Fruit fly (Drosophila melanogaster): ENCODE data around the gene Recs1.
A peak's percentile ranks its signal among the peaks of the same experiment; 100 is the strongest.

Recs1 gene

DNA sequence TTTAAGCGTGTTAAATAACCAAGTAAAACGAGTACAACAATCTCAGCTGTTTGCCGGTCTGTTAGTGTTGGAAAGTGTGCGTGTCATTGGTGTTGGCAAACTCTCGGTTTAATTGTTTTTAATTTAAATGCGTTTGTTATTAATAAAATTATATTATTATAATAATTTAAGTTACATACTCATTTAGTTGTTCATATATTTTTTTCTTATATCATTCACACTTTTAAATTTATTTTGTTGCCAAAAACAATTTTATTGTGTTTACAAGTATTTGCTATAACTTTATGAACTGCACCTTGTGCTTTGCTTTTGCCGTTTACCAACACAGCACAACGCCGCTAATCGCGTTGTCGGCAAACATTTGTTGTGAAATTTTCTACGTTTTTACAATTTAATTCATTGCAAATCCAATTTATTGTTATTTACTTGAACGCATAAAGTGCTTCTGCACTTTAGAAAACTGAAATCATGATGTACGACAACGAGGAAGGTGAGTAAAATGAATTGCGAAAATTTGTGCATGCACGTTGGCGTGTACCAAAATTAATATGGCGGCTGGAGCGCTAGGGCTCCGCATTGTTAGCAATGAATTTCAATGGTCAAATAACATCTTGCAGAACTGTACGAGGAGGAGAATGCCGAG lies 28.0 kb downstream of the Recs1 start, which contains the start of the genes 140up and Polr2B (continued):
- TF ChIP-seq pan (optimal IDR thresholded peaks at IDR 0.05) (no peak), pan (GFP tag; optimal IDR thresholded peaks at IDR 0.05 in 1 of 2, IDR thresholded peaks at IDR 0.05 in 1 of 2) (peak in 1 of 2 experiments; percentile 94), D19B (GFP tag; optimal IDR thresholded peaks at IDR 0.05) (peak; percentile 79), cas (GFP tag; IDR thresholded peaks at IDR 0.05) (peak; percentile 78), CG4854 (GFP tag; optimal IDR thresholded peaks at IDR 0.05) (peak; percentile 74), Doc2 (GFP tag; IDR thresholded peaks at IDR 0.05) (peak; percentile 71; the same call in 1 of the 2 replicates), CG30403 (GFP tag; optimal IDR thresholded peaks at IDR 0.05) (peak; percentile 97), Poxn (GFP tag; IDR thresholded peaks at IDR 0.05) (peak; percentile 80), esg (GFP tag; conservative IDR thresholded peaks at IDR 0.05) (peak; percentile 90), Atf3 (GFP tag; optimal IDR thresholded peaks at IDR 0.05) (peak; percentile 68), chinmo (GFP tag; IDR thresholded peaks at IDR 0.05; ENCODE audit: partially characterized antibody) (no peak), CG6683 (GFP tag; optimal IDR thresholded peaks at IDR 0.05) (no peak), dysf (GFP tag; IDR thresholded peaks at IDR 0.05) (peak; percentile 95), oc (tag; optimal IDR thresholded peaks at IDR 0.05) (peak; percentile 89), C15 (GFP tag; IDR thresholded peaks at IDR 0.05) (peak; percentile 61; the same call in 1 of the 3 replicates), kni (GFP tag; optimal IDR thresholded peaks at IDR 0.05) (peak; percentile 47), CG6791 (GFP tag; IDR thresholded peaks at IDR 0.05; ENCODE audit: partially characterized antibody) (no peak), cg (GFP tag; optimal IDR thresholded peaks at IDR 0.05) (no peak), pnt (GFP tag; optimal IDR thresholded peaks at IDR 0.05) (peak; percentile 81), Mes4 (GFP tag; optimal IDR thresholded peaks at IDR 0.05) (peak; percentile 52), otp (GFP tag; IDR thresholded peaks at IDR 0.05) (peak; percentile 76; the same call in 2 of the 3 replicates), Sry-β (GFP tag; optimal IDR thresholded peaks at IDR 0.05) (peak; percentile 57), z (GFP tag; IDR thresholded peaks at IDR 0.05) (no peak), Adf1 (GFP tag; IDR thresholded peaks at IDR 0.05) (peak; percentile 70), CG1647 (GFP tag; optimal IDR thresholded peaks at IDR 0.05) (peak; percentile 50), salm (tag; optimal IDR thresholded peaks at IDR 0.05) (peak; percentile 78), CHES-1-like (GFP tag; optimal IDR thresholded peaks at IDR 0.05) (peak; percentile 76), Xbp1 (GFP tag; optimal IDR thresholded peaks at IDR 0.05) (peak; percentile 96), CG14014 (GFP tag; IDR thresholded peaks at IDR 0.05) (peak; percentile 88), wor (GFP tag; IDR thresholded peaks at IDR 0.05) (peak; percentile 88), h (optimal IDR thresholded peaks at IDR 0.05) (no peak), dmrt99B (tag; optimal IDR thresholded peaks at IDR 0.05) (peak; percentile 90), Hand (GFP tag; optimal IDR thresholded peaks at IDR 0.05) (peak; percentile 72), D (optimal IDR thresholded peaks at IDR 0.05) (no peak), D (GFP tag; optimal IDR thresholded peaks at IDR 0.05) (peak; percentile 84), CG13296 (GFP tag; optimal IDR thresholded peaks at IDR 0.05) (peak; percentile 89), sima (GFP tag; optimal IDR thresholded peaks at IDR 0.05) (no peak), yki (optimal IDR thresholded peaks at IDR 0.05) (no peak), bsh (GFP tag; optimal IDR thresholded peaks at IDR 0.05) (peak in 1 of 2 experiments; percentile 93), CG31224 (GFP tag; IDR thresholded peaks at IDR 0.05) (peak; percentile 86), toy (GFP tag; IDR thresholded peaks at IDR 0.05) (peak; percentile 85), Eip74EF (GFP tag; optimal IDR thresholded peaks at IDR 0.05) (no peak), CG31365 (tag; optimal IDR thresholded peaks at IDR 0.05) (no peak), CG34224 (GFP tag; IDR thresholded peaks at IDR 0.05; ENCODE audit: partially characterized antibody) (no peak), CG10267 (tag; optimal IDR thresholded peaks at IDR 0.05) (peak; percentile 100), MBD-R2 (GFP tag; IDR thresholded peaks at IDR 0.05) (peak; percentile 91; the same call in 1 of the 2 replicates), CG12391 (tag; optimal IDR thresholded peaks at IDR 0.05) (peak; percentile 97), CG3065 (GFP tag; optimal IDR thresholded peaks at IDR 0.05) (peak; percentile 92), HmgZ (tag; optimal IDR thresholded peaks at IDR 0.05) (peak; percentile 93), Optix (GFP tag; IDR thresholded peaks at IDR 0.05) (no peak; the same call in 1 of the 3 replicates)

Measured in whole organism, embryonic.